Worm (Caenorhabditis elegans): ENCODE data around the gene F43G6.17.

- TF ChIP-seq irx-1 (tag; optimal IDR thresholded peaks at IDR 0.05) (no peak), nhr-28 (tag; optimal IDR thresholded peaks at IDR 0.05) (no peak), dpl-1 (GFP tag; optimal IDR thresholded peaks at IDR 0.05) (no peak), ztf-11 (tag; optimal IDR thresholded peaks at IDR 0.05) (no peak), ama-1 (optimal IDR thresholded peaks at IDR 0.05) (no peak), ceh-88 (GFP tag; IDR thresholded peaks at IDR 0.05) (no peak), unc-62 (GFP tag; optimal IDR thresholded peaks at IDR 0.05) (no peak), fkh-10 (GFP tag; optimal IDR thresholded peaks at IDR 0.05) (no peak), alr-1 (tag; optimal IDR thresholded peaks at IDR 0.05; ENCODE audit: borderline replicate concordance) (no peak)
Observed at ce11 chrII:11842317-11842716, 39.8 kb downstream of the F43G6.17 start, which contains the start of gene T27D12.1.

Data from whole organism, L1 larva.